Worm (Caenorhabditis elegans) whole organism, young adult: ENCODE results near the gene rps-22.

ENCODE experiments used
- B0035.1 ChIP-seq: sonication (generic microtip); optimal IDR thresholded peaks from 2 replicates; lab custom pipeline; 2016; ENCODE audit warnings: missing genetic modification characterization, mild to moderate bottlenecking, missing compliant biosample characterization, missing genotype, missing genetic modification reagents
- B0336.3 ChIP-seq: fragments of 200-800 bp; sonication (Bioruptor generic); IDR thresholded peaks from 2 replicates; pipeline ENCODE4 v1.3.6; 2022; ENCODE audit warnings: missing genetic modification characterization, missing compliant biosample characterization
- F37B4.10 ChIP-seq: fragments of 200-800 bp; sonication (Bioruptor generic); IDR thresholded peaks from 2 replicates; pipeline ENCODE4 v1.3.6; 2022; ENCODE audit warnings: missing genetic modification characterization, missing compliant biosample characterization
- F52B5.7 ChIP-seq: sonication (generic microtip); optimal IDR thresholded peaks from 2 replicates; lab custom pipeline; 2016; ENCODE audit warnings: mild to moderate bottlenecking, missing genetic modification characterization, missing compliant biosample characterization
- F57A8.1 ChIP-seq: fragments of 200-800 bp; sonication (Bioruptor generic); optimal IDR thresholded peaks from 2 replicates; lab custom pipeline; 2018; ENCODE audit warnings: mild to moderate bottlenecking, missing genetic modification characterization, moderate library complexity, missing compliant biosample characterization
- Y79H2A.3 ChIP-seq: fragments of 200-800 bp; sonication (Bioruptor generic); conservative IDR thresholded peaks from 2 replicates; pipeline ENCODE4 v1.3.6; 2022; ENCODE audit warnings: missing genetic modification reagents, missing genetic modification characterization, missing compliant biosample characterization
- Y95B8A.8 ChIP-seq: fragments of 200-800 bp; sonication (Bioruptor generic); IDR thresholded peaks from 2 replicates; pipeline ENCODE4 v1.3.6; 2022; ENCODE audit warnings: missing genetic modification reagents, missing genetic modification characterization, missing compliant biosample characterization
- ZK185.1 ChIP-seq: sonication (generic microtip); optimal IDR thresholded peaks from 2 replicates; lab custom pipeline; 2016; ENCODE audit warnings: mild to moderate bottlenecking, missing genetic modification characterization, missing compliant biosample characterization; ENCODE audit not compliant: poor library complexity, severe bottlenecking
- attf-6 ChIP-seq: fragments of 200-800 bp; sonication (Bioruptor generic); IDR thresholded peaks from 2 replicates; pipeline ENCODE4 v1.3.6; 2022; ENCODE audit warnings: missing genetic modification reagents, missing genetic modification characterization, missing compliant biosample characterization
- ceh-27 ChIP-seq: fragments of 200-800 bp; sonication (Bioruptor generic); optimal IDR thresholded peaks from 2 replicates; lab custom pipeline; 2018; ENCODE audit warnings: mild to moderate bottlenecking, missing genetic modification characterization, moderate library complexity, missing compliant biosample characterization
- dox-1 ChIP-seq: fragments of 200-800 bp; sonication (Bioruptor generic); IDR thresholded peaks from 2 replicates; pipeline ENCODE4 v1.3.6; 2022; ENCODE audit warnings: missing genetic modification reagents, missing genetic modification characterization, missing compliant biosample characterization
- dpff-1 ChIP-seq: sonication (generic microtip); optimal IDR thresholded peaks from 2 replicates; lab custom pipeline; 2017; ENCODE audit warnings: mild to moderate bottlenecking, missing genetic modification characterization, missing compliant biosample characterization
- ekl-4 ChIP-seq: fragments of 200-800 bp; sonication (Bioruptor generic); IDR thresholded peaks from 2 replicates; pipeline ENCODE4 v1.3.6; 2022; ENCODE audit warnings: missing genetic modification reagents, missing genetic modification characterization, missing compliant biosample characterization
- ets-4 ChIP-seq: fragments of 200-800 bp; sonication (Bioruptor generic); optimal IDR thresholded peaks from 2 replicates; lab custom pipeline; 2018; ENCODE audit warnings: mild to moderate bottlenecking, missing genetic modification characterization, missing compliant biosample characterization
- lag-1 ChIP-seq: fragments of 200-800 bp; sonication (Bioruptor generic); IDR thresholded peaks from 2 replicates; pipeline ENCODE4 v1.3.6; 2022; ENCODE audit warnings: missing genetic modification reagents, missing genetic modification characterization, missing compliant biosample characterization
- let-607 ChIP-seq, 2 experiments: fragments of 200-800 bp in 1 of 2; sonication (Bioruptor generic) in 1 of 2; sonication (generic microtip) in 1 of 2; optimal IDR thresholded peaks; 2 replicates each; lab custom pipeline; 2016 to 2018; ENCODE audit warnings: mild to moderate bottlenecking in 2 of 2, missing compliant biosample characterization in 2 of 2, missing genetic modification characterization in 2 of 2, moderate library complexity in 2 of 2, missing genotype in 1 of 2
- lin-54 ChIP-seq: fragments of 200-800 bp; sonication (Bioruptor generic); optimal IDR thresholded peaks from 2 replicates; lab custom pipeline; 2018; ENCODE audit warnings: mild to moderate bottlenecking, missing genetic modification characterization, missing compliant biosample characterization
- lsl-1 ChIP-seq: fragments of 200-800 bp; sonication (Bioruptor generic); optimal IDR thresholded peaks from 2 replicates; lab custom pipeline; 2018; ENCODE audit warnings: mild to moderate bottlenecking, missing genetic modification characterization, moderate library complexity, missing compliant biosample characterization
- madf-10 ChIP-seq: sonication (generic microtip); optimal IDR thresholded peaks from 2 replicates; lab custom pipeline; 2016; ENCODE audit warnings: mild to moderate bottlenecking, missing genetic modification characterization, missing compliant biosample characterization
- madf-6 ChIP-seq: fragments of 200-800 bp; sonication (Bioruptor generic); IDR thresholded peaks from 2 replicates; pipeline ENCODE4 v1.3.6; 2022; ENCODE audit warnings: missing genetic modification reagents, missing genetic modification characterization, missing compliant biosample characterization
- madf-8 ChIP-seq: fragments of 200-800 bp; sonication (Bioruptor generic); conservative IDR thresholded peaks from 2 replicates; pipeline ENCODE4 v1.3.6; 2022; ENCODE audit warnings: missing genetic modification reagents, missing genetic modification characterization, missing compliant biosample characterization
- mcd-1 ChIP-seq: fragments of 200-800 bp; sonication (Bioruptor generic); IDR thresholded peaks from 2 replicates; pipeline ENCODE4 v1.3.6; 2022; ENCODE audit warnings: missing genetic modification reagents, missing genetic modification characterization, missing compliant biosample characterization
- mes-4 ChIP-seq: sonication (generic microtip); optimal IDR thresholded peaks from 2 replicates; lab custom pipeline; 2016; ENCODE audit warnings: missing genotype, missing genetic modification characterization, missing compliant biosample characterization
- nfya-2 ChIP-seq: fragments of 200-800 bp; sonication (Bioruptor generic); IDR thresholded peaks from 2 replicates; pipeline ENCODE4 v1.3.6; 2022; ENCODE audit warnings: missing genetic modification reagents, missing genetic modification characterization, missing compliant biosample characterization
- nhr-90 ChIP-seq: sonication (generic microtip); optimal IDR thresholded peaks from 2 replicates; lab custom pipeline; 2016; ENCODE audit warnings: missing genotype, mild to moderate bottlenecking, missing genetic modification characterization, missing compliant biosample characterization
- pha-4 ChIP-seq: fragments of 150-350 bp; sonication (generic microtip); optimal IDR thresholded peaks from 2 replicates; lab custom pipeline; 2014; ENCODE audit warnings: missing biosample characterization, missing genetic modification reagents, missing genetic modification characterization
- rcor-1 ChIP-seq: fragments of 200-800 bp; sonication (Bioruptor generic); IDR thresholded peaks from 2 replicates; pipeline ENCODE4 v1.3.6; 2022; ENCODE audit warnings: missing genetic modification reagents, missing genetic modification characterization, missing compliant biosample characterization
- repo-1 ChIP-seq: sonication (generic microtip); optimal IDR thresholded peaks from 2 replicates; lab custom pipeline; 2017; ENCODE audit warnings: mild to moderate bottlenecking, missing genetic modification characterization, missing compliant biosample characterization
- sea-2 ChIP-seq: fragments of 200-800 bp; sonication (Bioruptor generic); IDR thresholded peaks from 2 replicates; pipeline ENCODE4 v1.3.6; 2022; ENCODE audit warnings: missing genetic modification characterization, missing compliant biosample characterization
- snpc-1.1 ChIP-seq: sonication (generic microtip); optimal IDR thresholded peaks from 2 replicates; lab custom pipeline; 2017; ENCODE audit warnings: missing genetic modification characterization, mild to moderate bottlenecking, missing compliant biosample characterization, antibody characterized with exemption, moderate library complexity, missing genotype, missing genetic modification reagents; ENCODE audit not compliant: insufficient read depth
- sptf-2 ChIP-seq: fragments of 200-800 bp; sonication (Bioruptor generic); optimal IDR thresholded peaks from 2 replicates; lab custom pipeline; 2018; ENCODE audit warnings: mild to moderate bottlenecking, missing genetic modification characterization, missing compliant biosample characterization
- unc-62 ChIP-seq: fragments of 150-350 bp; optimal IDR thresholded peaks from 2 replicates; lab custom pipeline; 2014; ENCODE audit warnings: missing biosample characterization, missing genetic modification reagents, missing genetic modification characterization
- zfh-2 ChIP-seq: fragments of 200-800 bp; sonication (Bioruptor generic); conservative IDR thresholded peaks from 2 replicates; pipeline ENCODE4 v1.3.6; 2022; ENCODE audit warnings: missing genetic modification reagents, missing genetic modification characterization, missing compliant biosample characterization
- ztf-18 ChIP-seq: sonication (generic microtip); optimal IDR thresholded peaks from 2 replicates; lab custom pipeline; 2016; ENCODE audit warnings: missing genotype, mild to moderate bottlenecking, missing genetic modification characterization, missing compliant biosample characterization
- ztf-22 ChIP-seq: fragments of 200-800 bp; sonication (Bioruptor generic); optimal IDR thresholded peaks from 2 replicates; lab custom pipeline; 2018; ENCODE audit warnings: mild to moderate bottlenecking, missing genetic modification characterization, moderate library complexity, missing compliant biosample characterization
- ztf-3 ChIP-seq: fragments of 200-800 bp; sonication (Bioruptor generic); optimal IDR thresholded peaks from 2 replicates; lab custom pipeline; 2018; ENCODE audit warnings: mild to moderate bottlenecking, missing genetic modification characterization, missing compliant biosample characterization
- ztf-6 ChIP-seq: fragments of 200-800 bp; sonication (Bioruptor generic); IDR thresholded peaks from 2 replicates; pipeline ENCODE4 v1.3.6; 2022; ENCODE audit warnings: missing genetic modification reagents, missing genetic modification characterization, missing compliant biosample characterization

Gene rps-22

ce11 chrIII:1925048-1925537 is 25.2 kb upstream of the rps-22 start (continued):
- TF ChIP-seq madf-8 (GFP tag; lab: Robert Waterston, UW) (no peak), ets-4 (peak; percentile 87), nhr-90 (tag; lab: Kevin White, UChicago) (peak; percentile 89), sea-2 (GFP tag; lab: Robert Waterston, UW) (0 out of 2 replicates have a peak, but pooled peaks have one; percentile 29), ztf-3 (GFP tag; lab: Kevin White, UChicago) (peak; percentile 94), madf-10 (tag; lab: Kevin White, UChicago) (peak; percentile 94), lin-54 (GFP tag; lab: Kevin White, UChicago) (peak; percentile 44), ztf-18 (tag; lab: Kevin White, UChicago) (peak; percentile 61), sptf-2 (GFP tag; lab: Kevin White, UChicago) (no peak), mcd-1 (GFP tag; lab: Robert Waterston, UW) (peak; percentile 82), F37B4.10 (0 out of 2 replicates have a peak, but pooled peaks have one; percentile 76), Y95B8A.8 (no peak), ZK185.1 (tag; lab: Kevin White, UChicago) (peak; percentile 68), ceh-27 (GFP tag; lab: Kevin White, UChicago) (peak; percentile 86), nfya-2 (GFP tag; lab: Robert Waterston, UW) (no peak), F57A8.1 (GFP tag; lab: Kevin White, UChicago) (no peak), F52B5.7 (tag; lab: Kevin White, UChicago) (peak; percentile 37), zfh-2 (GFP tag; lab: Robert Waterston, UW) (peak; percentile 97), dox-1 (GFP tag; lab: Robert Waterston, UW) (peak; percentile 86), ztf-22 (GFP tag; lab: Kevin White, UChicago) (peak; percentile 99), dpff-1 (tag; lab: Kevin White, UChicago) (no peak), unc-62 (peak; percentile 45), let-607 (tag; optimal IDR thresholded peaks at IDR 0.05; lab: Kevin White, UChicago) (peak; percentile 69 to 89), ekl-4 (GFP tag; lab: Robert Waterston, UW) (0 out of 2 replicates have a peak, but pooled peaks have one; percentile 55), Y79H2A.3 (GFP tag; lab: Robert Waterston, UW) (no peak), B0035.1 (tag; lab: Kevin White, UChicago) (peak; percentile 84), madf-6 (GFP tag; lab: Robert Waterston, UW) (no peak), repo-1 (peak; percentile 71), B0336.3 (GFP tag; lab: Robert Waterston, UW) (peak; percentile 96), attf-6 (no peak), mes-4 (no peak)
- TF ChIP-seq, all 124 proteins: peak for 51

ce11 chrIII:1925786-1926185 is 24.5 kb upstream of the rps-22 start:
- TF ChIP-seq attf-6 (no peak), ztf-6 (GFP tag; lab: Robert Waterston, UW) (no peak), pha-4 (no peak), unc-62 (no peak), lag-1 (GFP tag; lab: Robert Waterston, UW) (no peak), lsl-1 (GFP tag; lab: Kevin White, UChicago) (no peak), snpc-1.1 (no peak), F52B5.7 (tag; lab: Kevin White, UChicago) (no peak), rcor-1 (no peak), dox-1 (GFP tag; lab: Robert Waterston, UW) (no peak), madf-6 (GFP tag; lab: Robert Waterston, UW) (no peak)
